Worm (Caenorhabditis elegans) whole organism, young adult: ENCODE data around the gene srh-270.

Source experiments
- F49E8.2 ChIP-seq: sonication (generic microtip); optimal IDR thresholded peaks from 3 replicates; lab custom pipeline; 2017; ENCODE audit warnings: missing genetic modification characterization, mild to moderate bottlenecking, missing compliant biosample characterization, antibody characterized with exemption, moderate library complexity; ENCODE audit not compliant: insufficient read depth
- athp-1 ChIP-seq: sonication (generic microtip); optimal IDR thresholded peaks from 2 replicates; lab custom pipeline; 2017; ENCODE audit warnings: mild to moderate bottlenecking, missing genetic modification characterization, missing compliant biosample characterization
- ets-4 ChIP-seq: fragments of 200-800 bp; sonication (Bioruptor generic); optimal IDR thresholded peaks from 2 replicates; lab custom pipeline; 2018; ENCODE audit warnings: mild to moderate bottlenecking, missing genetic modification characterization, missing compliant biosample characterization
- lir-1 ChIP-seq: fragments of 200-800 bp; sonication (Bioruptor generic); conservative IDR thresholded peaks from 2 replicates; pipeline ENCODE4 v1.3.6; 2022; ENCODE audit warnings: missing genetic modification reagents, missing genetic modification characterization, missing compliant biosample characterization
- madf-8 ChIP-seq: fragments of 200-800 bp; sonication (Bioruptor generic); conservative IDR thresholded peaks from 2 replicates; pipeline ENCODE4 v1.3.6; 2022; ENCODE audit warnings: missing genetic modification reagents, missing genetic modification characterization, missing compliant biosample characterization
- nfya-1 ChIP-seq: sonication (generic microtip); optimal IDR thresholded peaks from 2 replicates; lab custom pipeline; 2017; ENCODE audit warnings: antibody characterized with exemption, missing compliant biosample characterization, missing genetic modification characterization, borderline replicate concordance; ENCODE audit not compliant: insufficient read depth
- nhr-90 ChIP-seq: sonication (generic microtip); optimal IDR thresholded peaks from 2 replicates; lab custom pipeline; 2016; ENCODE audit warnings: missing genotype, mild to moderate bottlenecking, missing genetic modification characterization, missing compliant biosample characterization
- pbrm-1 ChIP-seq: fragments of 200-800 bp; sonication (Bioruptor generic); IDR thresholded peaks from 2 replicates; pipeline ENCODE4 v1.3.6; 2022; ENCODE audit warnings: missing genetic modification reagents, missing genetic modification characterization, missing compliant biosample characterization
- unc-62 ChIP-seq: fragments of 150-350 bp; optimal IDR thresholded peaks from 2 replicates; lab custom pipeline; 2014; ENCODE audit warnings: missing biosample characterization, missing genetic modification reagents, missing genetic modification characterization
- ztf-22 ChIP-seq: fragments of 200-800 bp; sonication (Bioruptor generic); optimal IDR thresholded peaks from 2 replicates; lab custom pipeline; 2018; ENCODE audit warnings: mild to moderate bottlenecking, missing genetic modification characterization, moderate library complexity, missing compliant biosample characterization
- ztf-3 ChIP-seq: fragments of 200-800 bp; sonication (Bioruptor generic); optimal IDR thresholded peaks from 2 replicates; lab custom pipeline; 2018; ENCODE audit warnings: mild to moderate bottlenecking, missing genetic modification characterization, missing compliant biosample characterization

DNA sequence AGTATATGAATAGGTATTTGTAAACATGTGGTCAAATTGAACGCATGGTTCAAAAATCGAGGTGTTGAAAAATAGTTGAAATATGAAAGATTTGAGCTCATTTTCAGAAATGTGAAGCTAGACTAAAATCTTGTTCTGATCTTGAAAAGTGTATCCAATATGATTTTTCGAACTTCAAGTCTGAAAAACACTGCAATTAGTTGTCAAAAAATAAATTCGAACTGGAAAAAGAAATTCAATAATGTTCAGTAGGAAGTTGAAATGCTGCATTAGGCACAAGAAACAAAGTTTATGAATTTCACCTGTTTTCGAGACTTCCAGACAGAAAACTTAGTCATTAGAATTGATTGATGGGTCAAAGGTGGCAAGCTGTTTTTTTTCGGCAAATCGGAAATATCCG lies at the start of gene srh-270:
- TF ChIP-seq madf-8 (GFP tag; lab: Robert Waterston, UW), result no peak
- TF ChIP-seq pbrm-1, result no peak
- no peak for TF ChIP-seq nfya-1 (tag; lab: Kevin White, UChicago)
- TF ChIP-seq nhr-90 (tag; lab: Kevin White, UChicago), result no peak
- no peak for TF ChIP-seq ztf-3 (GFP tag; lab: Kevin White, UChicago)
- TF ChIP-seq ztf-22, result no peak
- no peak for TF ChIP-seq ets-4
- no peak for TF ChIP-seq F49E8.2 (tag; lab: Kevin White, UChicago)
- TF ChIP-seq unc-62, result no peak
- no peak for TF ChIP-seq athp-1 (tag; lab: Kevin White, UChicago)
- no peak for TF ChIP-seq lir-1 (GFP tag; lab: Robert Waterston, UW)
